Worm (Caenorhabditis elegans): ENCODE data around the gene klp-20.

Gene klp-20

DNA sequence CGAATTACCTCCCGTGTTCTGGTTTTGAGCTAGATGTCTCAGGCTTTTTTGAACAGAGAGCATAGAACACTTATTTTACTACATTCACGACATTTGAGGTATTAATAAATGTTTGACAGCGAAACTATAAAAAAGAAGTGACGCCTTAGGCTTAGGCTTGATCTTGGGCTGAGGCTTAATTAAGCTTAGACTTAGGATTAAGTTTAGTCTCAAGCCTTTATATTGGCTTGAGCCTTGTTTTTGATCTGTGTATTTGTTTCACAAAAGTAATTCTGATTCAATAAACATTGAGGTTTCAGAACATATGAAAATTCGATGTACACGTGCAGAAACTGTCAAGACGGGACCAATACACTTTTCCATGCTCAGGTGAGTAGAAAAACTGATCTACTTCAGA lies at the start of gene klp-20:
klp-20 (plus strand) TSS at position 298 of the 397 bp plus-strand sequence.
- TF ChIP-seq elt-3 (tag; optimal IDR thresholded peaks at IDR 0.05) (no peak), ztf-4 (tag; optimal IDR thresholded peaks at IDR 0.05) (no peak), crh-2 (tag; optimal IDR thresholded peaks at IDR 0.05) (no peak), snpc-4 (tag; optimal IDR thresholded peaks at IDR 0.05) (no peak), sma-3 (GFP tag; optimal IDR thresholded peaks at IDR 0.05) (no peak)

- TF ChIP-seq nhr-11 (tag; optimal IDR thresholded peaks at IDR 0.05) (no peak), peb-1 (tag; optimal IDR thresholded peaks at IDR 0.05) (no peak), alr-1 (tag; optimal IDR thresholded peaks at IDR 0.05) (no peak), blmp-1 (tag; optimal IDR thresholded peaks at IDR 0.05; ENCODE audit: insufficient read depth) (no peak), R02D3.7 (tag; optimal IDR thresholded peaks at IDR 0.05) (no peak), lin-39 (tag; optimal IDR thresholded peaks at IDR 0.05) (no peak)
Observed at ce11 chrIII:164775-165174, 45.0 kb upstream of the klp-20 start, which contains the start of gene F40G9.8. F40G9.8 (minus strand) TSS chrIII:164875.

ce11 chrIII:165390-165789 lies 44.4 kb upstream of the klp-20 start, which contains the start of gene F40G9.7:
F40G9.7 (plus strand) TSS chrIII:165690.
- no peak for TF ChIP-seq ceh-16 (tag; optimal IDR thresholded peaks at IDR 0.05)

- no peak for TF ChIP-seq ztf-11 (tag; optimal IDR thresholded peaks at IDR 0.05)
- no peak for TF ChIP-seq nhr-10 (tag; optimal IDR thresholded peaks at IDR 0.05)
- TF ChIP-seq sem-4 (tag; optimal IDR thresholded peaks at IDR 0.05) = no peak
- TF ChIP-seq crh-2 (tag; optimal IDR thresholded peaks at IDR 0.05) = no peak
- TF ChIP-seq zag-1 (tag; optimal IDR thresholded peaks at IDR 0.05) = no peak
- TF ChIP-seq dmd-4 (tag; optimal IDR thresholded peaks at IDR 0.05) = no peak
- no peak for TF ChIP-seq mdl-1 (tag; optimal IDR thresholded peaks at IDR 0.05)
- TF ChIP-seq ztf-4 (tag; optimal IDR thresholded peaks at IDR 0.05) = no peak
- no peak for TF ChIP-seq peb-1 (tag; optimal IDR thresholded peaks at IDR 0.05)
- no peak for TF ChIP-seq nhr-12 (tag; optimal IDR thresholded peaks at IDR 0.05)
- TF ChIP-seq ZK546.5 (tag; optimal IDR thresholded peaks at IDR 0.05) = no peak
- TF ChIP-seq fos-1 (tag; optimal IDR thresholded peaks at IDR 0.05) = no peak
- TF ChIP-seq ceh-82 (tag; optimal IDR thresholded peaks at IDR 0.05) = no peak
Observed at ce11 chrIII:169478-169877, 40.3 kb upstream of the klp-20 start, which contains the start of gene F40G9.18. F40G9.18 (minus strand) TSS chrIII:169578.

- TF ChIP-seq aly-2 (tag; optimal IDR thresholded peaks at IDR 0.05) (no peak), unc-39 (tag; optimal IDR thresholded peaks at IDR 0.05) (no peak), elt-3 (tag; optimal IDR thresholded peaks at IDR 0.05) (no peak), fos-1 (tag; optimal IDR thresholded peaks at IDR 0.05) (no peak), mab-5 (tag; optimal IDR thresholded peaks at IDR 0.05) (no peak), nhr-237 (tag; optimal IDR thresholded peaks at IDR 0.05) (no peak), mbf-1 (tag; optimal IDR thresholded peaks at IDR 0.05) (no peak), ztf-4 (tag; optimal IDR thresholded peaks at IDR 0.05) (no peak), R02D3.7 (tag; optimal IDR thresholded peaks at IDR 0.05) (no peak), elt-1 (tag; optimal IDR thresholded peaks at IDR 0.05) (no peak)
Observed at ce11 chrIII:171617-172016, 38.2 kb upstream of the klp-20 start, which contains the start of the genes F40G9.9 and F40G9.12. F40G9.9 (minus strand) TSS chrIII:171717. F40G9.12 (plus strand) TSS chrIII:171847.

DNA sequence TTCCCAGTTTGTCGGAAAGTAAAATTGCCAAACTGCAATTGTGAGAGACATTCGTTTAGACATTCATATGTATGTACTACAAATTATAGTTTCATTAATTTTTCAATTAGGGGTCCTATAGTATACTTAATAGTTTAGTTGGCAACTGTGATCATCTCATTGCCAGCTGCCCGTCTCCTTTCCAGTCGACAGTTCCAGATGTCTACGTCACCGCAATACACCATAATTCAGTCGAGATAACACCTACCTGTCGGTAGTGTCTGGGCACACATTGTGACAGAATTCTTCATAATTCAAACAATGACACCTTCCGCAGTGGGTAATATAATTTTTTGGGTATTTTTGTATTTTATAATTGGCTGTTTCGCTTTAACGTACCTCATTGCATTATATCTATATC lies 36.3 kb upstream of the klp-20 start, which contains the start of gene F40G9.19:
F40G9.19 (plus strand) TSS at position 301 of the 400 bp plus-strand sequence.
- TF ChIP-seq elt-3 (tag; optimal IDR thresholded peaks at IDR 0.05) (no peak), sem-4 (tag; optimal IDR thresholded peaks at IDR 0.05) (no peak), zag-1 (tag; optimal IDR thresholded peaks at IDR 0.05) (no peak), nhr-23 (tag; optimal IDR thresholded peaks at IDR 0.05) (no peak), dmd-4 (tag; optimal IDR thresholded peaks at IDR 0.05) (no peak), aly-2 (tag; optimal IDR thresholded peaks at IDR 0.05) (no peak), F13H6.1 (tag; optimal IDR thresholded peaks at IDR 0.05) (no peak), ZK546.5 (tag; optimal IDR thresholded peaks at IDR 0.05) (no peak), alr-1 (tag; optimal IDR thresholded peaks at IDR 0.05) (no peak), nhr-21 (tag; optimal IDR thresholded peaks at IDR 0.05) (no peak), ztf-11 (tag; optimal IDR thresholded peaks at IDR 0.05) (no peak)

DNA sequence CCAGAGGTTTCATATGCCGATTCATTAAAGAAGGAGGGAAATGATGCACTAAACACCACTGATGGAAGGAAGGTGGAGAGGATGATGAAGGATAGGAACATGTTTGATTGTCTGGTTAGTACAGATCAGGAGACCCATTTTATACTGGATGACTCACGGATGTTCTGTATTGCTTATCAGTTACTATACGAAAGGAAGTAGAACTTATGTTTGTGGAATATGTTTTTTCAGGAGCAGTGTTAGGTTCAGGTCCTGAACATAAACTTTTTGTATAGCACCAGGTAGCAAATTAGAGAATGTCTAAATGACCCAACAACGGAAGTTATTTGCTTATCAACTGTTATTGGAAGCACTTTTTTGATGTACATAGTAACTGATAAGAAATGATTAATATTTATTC lies 34.1 kb upstream of the klp-20 start, which contains the start of gene clec-148:
clec-148 (minus strand) TSS at position 101 of the 400 bp plus-strand sequence.
- no peak for TF ChIP-seq ztf-4 (tag; optimal IDR thresholded peaks at IDR 0.05)
- no peak for TF ChIP-seq nhr-6 (tag; optimal IDR thresholded peaks at IDR 0.05)
- no peak for TF ChIP-seq C34F6.9 (tag; optimal IDR thresholded peaks at IDR 0.05)
- peak; percentile 53 for TF ChIP-seq fos-1 (tag; optimal IDR thresholded peaks at IDR 0.05)
